Worm (Caenorhabditis elegans) whole organism, L4 larva: Measurements from ENCODE around the gene C13G3.12.

Experiments
- F44E2.7 ChIP-seq: fragments of 200-800 bp; sonication (Bioruptor generic); IDR thresholded peaks from 2 replicates; pipeline ENCODE4 v2.1.2; 2022; ENCODE audit warnings: missing genetic modification characterization, missing compliant biosample characterization
- Y105C5A.15 ChIP-seq: fragments of 200-800 bp; sonication (Bioruptor generic); IDR thresholded peaks from 2 replicates; pipeline ENCODE4 v1.3.6; 2022; ENCODE audit warnings: missing genetic modification characterization, missing compliant biosample characterization
- Y48G9A.11 ChIP-seq: fragments of 200-800 bp; sonication (Bioruptor generic); IDR thresholded peaks from 2 replicates; pipeline ENCODE4 v1.3.6; 2022; ENCODE audit warnings: missing genetic modification reagents, missing genetic modification characterization, missing compliant biosample characterization
- Y75B8A.6 ChIP-seq: fragments of 200-800 bp; sonication (Bioruptor generic); IDR thresholded peaks from 2 replicates; pipeline ENCODE4 v1.3.6; 2022; ENCODE audit warnings: missing genetic modification reagents, missing genetic modification characterization, missing compliant biosample characterization
- ZK337.2 ChIP-seq: fragments of 200-800 bp; sonication (Bioruptor generic); IDR thresholded peaks from 2 replicates; pipeline ENCODE4 v1.3.6; 2022; ENCODE audit warnings: missing genetic modification reagents, missing genetic modification characterization, missing compliant biosample characterization
- dmd-6 ChIP-seq: fragments of 200-800 bp; sonication (Bioruptor generic); IDR thresholded peaks from 2 replicates; pipeline ENCODE4 v1.3.6; 2022; ENCODE audit warnings: missing genetic modification reagents, missing genetic modification characterization, missing compliant biosample characterization
- fkh-10 ChIP-seq: fragments of 150-350 bp; optimal IDR thresholded peaks from 2 replicates; lab custom pipeline; 2014; ENCODE audit warnings: missing biosample characterization, missing genetic modification reagents, missing genetic modification characterization
- lim-7 ChIP-seq: fragments of 200-800 bp; sonication (Bioruptor generic); IDR thresholded peaks from 2 replicates; pipeline ENCODE4 v1.3.6; 2022; ENCODE audit warnings: missing genetic modification characterization, missing compliant biosample characterization
- lin-13 ChIP-seq: fragments of 150-350 bp; optimal IDR thresholded peaks from 2 replicates; lab custom pipeline; 2014; ENCODE audit warnings: missing biosample characterization, missing genetic modification reagents, missing genetic modification characterization
- nhr-237 ChIP-seq: sonication (generic microtip); optimal IDR thresholded peaks from 2 replicates; lab custom pipeline; 2017; ENCODE audit warnings: missing biosample characterization, missing genetic modification characterization
- nhr-28 ChIP-seq: fragments of 150-350 bp; optimal IDR thresholded peaks from 2 replicates; lab custom pipeline; 2014; ENCODE audit warnings: missing biosample characterization, missing genetic modification characterization
- nhr-76 ChIP-seq: fragments of 150-350 bp; optimal IDR thresholded peaks from 2 replicates; lab custom pipeline; 2014; ENCODE audit warnings: missing biosample characterization, missing genetic modification characterization
- pha-4 ChIP-seq, 2 experiments: fragments of 150-350 bp in 1 of 2; fragments of 200-800 bp in 1 of 2; sonication (Bioruptor generic) in 1 of 2; IDR thresholded peaks in 1 of 2; optimal IDR thresholded peaks in 1 of 2; 2 replicates each; pipeline versions ENCODE4 v1.3.6 to Lab custom; 2014 to 2022; ENCODE audit warnings: missing genetic modification characterization in 2 of 2, missing genetic modification reagents in 2 of 2, missing biosample characterization in 1 of 2, missing compliant biosample characterization in 1 of 2
- rbr-2 ChIP-seq: sonication (generic microtip); optimal IDR thresholded peaks from 2 replicates; lab custom pipeline; 2016; ENCODE audit warnings: missing genotype, missing genetic modification characterization, missing compliant biosample characterization

- no peak for TF ChIP-seq lin-13 (GFP tag; lab: Kevin White, UChicago)
- no peak for TF ChIP-seq Y75B8A.6 (GFP tag; lab: Robert Waterston, UW)
- TF ChIP-seq lim-7 (GFP tag; lab: Robert Waterston, UW) = no peak
- TF ChIP-seq ZK337.2 (GFP tag; lab: Robert Waterston, UW) = no peak
- no peak for TF ChIP-seq fkh-10 (GFP tag; lab: Kevin White, UChicago)
- TF ChIP-seq rbr-2 = no peak
- TF ChIP-seq nhr-76 (tag; lab: Kevin White, UChicago) = no peak
- TF ChIP-seq F44E2.7 = no peak
- no peak for TF ChIP-seq Y105C5A.15 (GFP tag; lab: Robert Waterston, UW)
- no peak for TF ChIP-seq nhr-28 (tag; lab: Kevin White, UChicago)
- TF ChIP-seq nhr-237 (tag; lab: Kevin White, UChicago) = no peak
- no peak for TF ChIP-seq pha-4 (GFP tag; IDR thresholded peaks at IDR 0.05; lab: Robert Waterston, UW)
- no peak for TF ChIP-seq pha-4 (tag; optimal IDR thresholded peaks at IDR 0.05; lab: Kevin White, UChicago)
- no peak for TF ChIP-seq dmd-6 (GFP tag; lab: Robert Waterston, UW)
- TF ChIP-seq Y48G9A.11 (GFP tag; lab: Robert Waterston, UW) = no peak
Measured at ce11 chrV:11030675-11031074, 8.0 kb upstream of the C13G3.12 start.
